Fruit fly (Drosophila melanogaster) whole organism, wandering third instar larva: ENCODE measurements around the gene CG10175.

Experiments used
- Abd-B ChIP-seq: fragments of >200 bp; optimal IDR thresholded peaks from 2 replicates; lab custom pipeline; 2017; ENCODE audit warnings: missing biosample characterization, missing genetic modification characterization
- CG32264 ChIP-seq: fragments of 200-800 bp; sonication (Bioruptor generic); optimal IDR thresholded peaks from 2 replicates; lab custom pipeline; 2016; ENCODE audit warnings: missing biosample characterization, missing genetic modification characterization
- CG9705 ChIP-seq: fragments of 200-800 bp; sonication (Bioruptor generic); optimal IDR thresholded peaks from 2 replicates; lab custom pipeline; 2018; ENCODE audit warnings: missing biosample characterization, mild to moderate bottlenecking, missing genetic modification characterization
- CrebA ChIP-seq: fragments of 200-800 bp; sonication (Bioruptor generic); optimal IDR thresholded peaks from 2 replicates; lab custom pipeline; 2016; ENCODE audit warnings: missing biosample characterization, mild to moderate bottlenecking, missing genetic modification characterization, borderline replicate concordance
- Dfd ChIP-seq: fragments of >200 bp; optimal IDR thresholded peaks from 2 replicates; lab custom pipeline; 2017; ENCODE audit warnings: missing biosample characterization, missing genetic modification characterization
- Dif ChIP-seq: fragments of 200-275, 200-300 bp; sonication (Bioruptor generic); optimal IDR thresholded peaks from 2 replicates; lab custom pipeline; 2018; ENCODE audit warnings: missing biosample characterization, missing genetic modification characterization; ENCODE audit not compliant: partially characterized antibody
- GATAd ChIP-seq: sonication (Bioruptor generic); optimal IDR thresholded peaks from 2 replicates; lab custom pipeline; 2016; ENCODE audit warnings: missing biosample characterization, missing genetic modification characterization
- HLH106 ChIP-seq: fragments of 200-800 bp; optimal IDR thresholded peaks from 3 replicates; lab custom pipeline; 2019; ENCODE audit warnings: missing biosample characterization, mild to moderate bottlenecking, missing genetic modification characterization, moderate library complexity
- Hnf4 ChIP-seq: fragments of 200-800 bp; sonication (Bioruptor generic); optimal IDR thresholded peaks from 2 replicates; lab custom pipeline; 2016; ENCODE audit warnings: missing biosample characterization, mild to moderate bottlenecking, missing genetic modification characterization
- Hr78 ChIP-seq: fragments of >200 bp; optimal IDR thresholded peaks from 2 replicates; lab custom pipeline; 2017; ENCODE audit warnings: missing biosample characterization, missing genetic modification characterization
- Jra ChIP-seq: sonication (Bioruptor generic); optimal IDR thresholded peaks from 2 replicates; lab custom pipeline; 2016; ENCODE audit warnings: missing biosample characterization, missing genetic modification characterization
- Mio ChIP-seq: sonication (Bioruptor generic); optimal IDR thresholded peaks from 2 replicates; lab custom pipeline; 2016; ENCODE audit warnings: missing biosample characterization, missing genetic modification characterization
- OdsH ChIP-seq: fragments of 200-800 bp; sonication (Bioruptor generic); optimal IDR thresholded peaks from 2 replicates; lab custom pipeline; 2016; ENCODE audit warnings: missing biosample characterization, mild to moderate bottlenecking, missing genetic modification characterization
- Sp1 ChIP-seq: fragments of 200-800 bp; sonication (Bioruptor generic); optimal IDR thresholded peaks from 3 replicates; lab custom pipeline; 2019; ENCODE audit warnings: missing biosample characterization, mild to moderate bottlenecking, missing genetic modification characterization, moderate library complexity
- Vsx2 ChIP-seq: fragments of 200-300, 225-300 bp; sonication (Bioruptor generic); optimal IDR thresholded peaks from 2 replicates; lab custom pipeline; 2018; ENCODE audit warnings: missing biosample characterization, missing genetic modification characterization; ENCODE audit not compliant: partially characterized antibody
- br ChIP-seq: fragments of 200-800 bp; sonication (Bioruptor generic); optimal IDR thresholded peaks from 2 replicates; lab custom pipeline; 2016; ENCODE audit warnings: missing biosample characterization, missing genetic modification characterization
- dl ChIP-seq, 2 experiments: fragments of 175-275, 200-275 bp in 1 of 2; fragments of 200-275 bp in 1 of 2; sonication (Bioruptor generic); optimal IDR thresholded peaks; lab custom pipeline; 2018; ENCODE audit warnings: mild to moderate bottlenecking in 2 of 2, missing biosample characterization in 2 of 2, missing genetic modification characterization in 2 of 2, moderate library complexity in 2 of 2; ENCODE audit not compliant: partially characterized antibody in 2 of 2, insufficient read depth in 1 of 2
- dsf ChIP-seq: sonication (Bioruptor generic); optimal IDR thresholded peaks from 2 replicates; lab custom pipeline; 2016; ENCODE audit warnings: missing biosample characterization, missing genetic modification characterization, borderline replicate concordance
- ey ChIP-seq: fragments of 200-800 bp; sonication (Bioruptor generic); optimal IDR thresholded peaks from 2 replicates; lab custom pipeline; 2016; ENCODE audit warnings: missing biosample characterization, missing genetic modification characterization
- foxo ChIP-seq, 2 experiments: fragments of 200-800 bp; sonication (Bioruptor generic); optimal IDR thresholded peaks; 2 replicates in 1 of 2; 3 replicates in 1 of 2; lab custom pipeline; 2016 to 2017; ENCODE audit warnings: missing biosample characterization in 2 of 2, missing genetic modification characterization in 2 of 2
- fru ChIP-seq: fragments of 200-800 bp; sonication (Bioruptor generic); optimal IDR thresholded peaks from 3 replicates; lab custom pipeline; 2016; ENCODE audit warnings: missing biosample characterization, mild to moderate bottlenecking, missing genetic modification characterization
- h ChIP-seq: fragments of 200-800 bp; sonication (Bioruptor generic); optimal IDR thresholded peaks from 3 replicates; lab custom pipeline; 2016; ENCODE audit warnings: missing biosample characterization, mild to moderate bottlenecking, missing genetic modification characterization
- jim ChIP-seq: fragments of 175-275, 200-325 bp; sonication (Bioruptor generic); optimal IDR thresholded peaks from 2 replicates; lab custom pipeline; 2016; ENCODE audit warnings: missing biosample characterization, mild to moderate bottlenecking, missing genetic modification characterization
- pan ChIP-seq: fragments of >200 bp; optimal IDR thresholded peaks from 2 replicates; lab custom pipeline; 2017
- psq ChIP-seq: fragments of 200-800 bp; sonication (Bioruptor generic); optimal IDR thresholded peaks from 3 replicates; lab custom pipeline; 2017; ENCODE audit warnings: missing biosample characterization, mild to moderate bottlenecking, missing genetic modification characterization, moderate library complexity
- rgr ChIP-seq: fragments of 200-800 bp; sonication (Bioruptor generic); optimal IDR thresholded peaks from 3 replicates; lab custom pipeline; 2016; ENCODE audit warnings: missing biosample characterization, mild to moderate bottlenecking, missing genetic modification characterization
- sage ChIP-seq: fragments of 200-800 bp; sonication (Bioruptor generic); optimal IDR thresholded peaks from 2 replicates; lab custom pipeline; 2016; ENCODE audit warnings: missing biosample characterization, mild to moderate bottlenecking, missing genetic modification characterization
- sv ChIP-seq: fragments of 200-800 bp; sonication (Bioruptor generic); optimal IDR thresholded peaks from 3 replicates; lab custom pipeline; 2016; ENCODE audit warnings: missing biosample characterization, missing genetic modification characterization
- tai ChIP-seq: sonication (Bioruptor generic); optimal IDR thresholded peaks from 2 replicates; lab custom pipeline; 2016; ENCODE audit warnings: missing biosample characterization, missing genetic modification characterization
- usp ChIP-seq: fragments of >200 bp; optimal IDR thresholded peaks from 2 replicates; lab custom pipeline; 2017; ENCODE audit warnings: missing biosample characterization, missing genetic modification characterization
- woc ChIP-seq: sonication (Bioruptor generic); optimal IDR thresholded peaks from 2 replicates; lab custom pipeline; 2016; ENCODE audit warnings: missing biosample characterization, mild to moderate bottlenecking, missing genetic modification characterization

Gene CG10175

DNA sequence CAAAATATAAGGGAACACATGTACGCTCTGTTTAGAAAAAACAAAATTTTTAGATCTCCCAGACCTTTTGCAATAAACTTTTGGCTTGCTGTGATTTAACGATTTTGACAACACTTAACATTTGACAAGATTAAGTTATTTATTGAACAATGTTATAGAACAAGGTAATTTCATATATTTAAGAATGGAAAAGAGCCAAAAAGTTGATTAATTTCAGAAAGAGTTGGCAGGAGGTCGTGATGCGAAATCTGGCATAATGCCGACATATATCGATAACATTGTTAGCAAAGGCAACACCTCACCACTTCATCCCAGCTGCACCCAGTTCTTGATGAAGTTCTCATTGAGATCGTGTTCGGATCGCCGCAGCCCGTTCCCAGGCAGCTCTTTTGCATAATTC lies 23.4 kb downstream of the CG10175 start, which contains the start of gene CG34289:
CG34289 (minus strand) TSS at position 101 of the 400 bp plus-strand sequence.
- no peak for TF ChIP-seq dl (GFP tag; optimal IDR thresholded peaks at IDR 0.05; lab: Kevin White, UChicago; ENCODE audit: insufficient read depth in 1 of 2, partially characterized antibody in 2 of 2)
- TF ChIP-seq Hr78 = no peak
- no peak for TF ChIP-seq h (GFP tag; lab: Kevin White, UChicago)
- no peak for TF ChIP-seq Jra (GFP tag; lab: Kevin White, UChicago)
- TF ChIP-seq psq (GFP tag; lab: Kevin White, UChicago) = no peak
- TF ChIP-seq dsf (GFP tag; lab: Kevin White, UChicago) = no peak
- TF ChIP-seq tai = no peak
- no peak for TF ChIP-seq ey (GFP tag; lab: Kevin White, UChicago)
- no peak for TF ChIP-seq sv (GFP tag; lab: Kevin White, UChicago)
- TF ChIP-seq Dfd = no peak
- TF ChIP-seq Abd-B = no peak

DNA sequence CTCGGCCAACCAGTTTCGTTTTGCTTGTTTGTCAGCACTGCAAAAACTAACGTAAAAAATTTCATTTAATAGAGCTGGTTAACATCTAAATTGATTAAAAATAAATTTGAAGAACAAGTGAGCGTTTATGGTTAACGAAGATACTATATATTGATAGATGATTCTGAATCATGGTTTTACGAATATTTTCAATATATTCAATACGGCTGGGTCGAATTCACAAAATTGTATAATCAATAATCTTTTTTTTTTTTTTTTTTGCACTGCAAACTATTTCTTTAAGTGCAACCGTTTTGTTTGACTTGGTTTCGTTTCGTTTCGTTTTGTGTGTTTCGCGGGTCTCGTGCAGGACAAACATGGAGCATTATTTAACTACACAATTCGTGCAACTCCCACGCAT lies 26.0 kb downstream of the CG10175 start:
- peak; percentile 56 for TF ChIP-seq Sp1
- peak in 1 of 2 experiments; percentile 63 for TF ChIP-seq foxo (GFP tag; optimal IDR thresholded peaks at IDR 0.05; lab: Kevin White, UChicago)
- peak; percentile 54 for TF ChIP-seq HLH106
- TF ChIP-seq Hr78 = no peak
- TF ChIP-seq OdsH (GFP tag; lab: Kevin White, UChicago) = peak; percentile 57
- no peak for TF ChIP-seq CrebA (GFP tag; lab: Kevin White, UChicago)
- TF ChIP-seq br (GFP tag; lab: Kevin White, UChicago) = peak; percentile 8
- TF ChIP-seq psq (GFP tag; lab: Kevin White, UChicago) = peak; percentile 29
- no peak for TF ChIP-seq dsf (GFP tag; lab: Kevin White, UChicago)
- no peak for TF ChIP-seq CG32264 (GFP tag; lab: Kevin White, UChicago)
- TF ChIP-seq woc (GFP tag; lab: Kevin White, UChicago) = peak; percentile 6
- TF ChIP-seq rgr = peak; percentile 45
- TF ChIP-seq ey (GFP tag; lab: Kevin White, UChicago) = peak; percentile 41
- no peak for TF ChIP-seq pan (lab: Kevin White, UChicago)
- TF ChIP-seq fru (GFP tag; lab: Kevin White, UChicago) = peak; percentile 67
- no peak for TF ChIP-seq jim (GFP tag; lab: Kevin White, UChicago)
- peak; percentile 59 for TF ChIP-seq h (GFP tag; lab: Kevin White, UChicago)
- no peak for TF ChIP-seq Abd-B
- peak; percentile 26 for TF ChIP-seq tai
- no peak for TF ChIP-seq Dif (GFP tag; lab: Kevin White, UChicago)
- no peak for TF ChIP-seq usp (GFP tag; lab: Kevin White, UChicago)
- TF ChIP-seq, all 38 proteins: peak for 12

DNA sequence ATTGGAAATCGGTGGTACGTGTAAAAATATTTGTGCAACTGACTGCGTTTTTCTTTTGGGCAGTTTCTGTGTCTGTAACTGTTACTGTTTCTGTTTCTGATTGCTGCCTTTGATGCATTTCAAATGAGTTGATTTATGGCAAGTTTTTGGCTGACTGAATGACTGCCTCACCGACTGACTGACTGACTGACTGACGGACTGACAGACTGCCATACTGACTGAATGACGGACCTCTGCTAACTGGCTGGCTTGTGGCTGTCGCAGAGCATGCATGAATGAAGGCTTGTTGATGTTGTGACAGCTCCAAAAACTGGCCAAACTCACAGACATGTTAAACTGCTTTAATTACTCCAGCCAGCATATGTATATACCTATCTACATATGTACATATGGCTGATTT lies 27.3 kb downstream of the CG10175 start:
- TF ChIP-seq sv (GFP tag; lab: Kevin White, UChicago) = no peak
- TF ChIP-seq tai = no peak
- no peak for TF ChIP-seq Vsx2 (GFP tag; lab: Kevin White, UChicago)
- no peak for TF ChIP-seq Hnf4 (GFP tag; lab: Kevin White, UChicago)
- TF ChIP-seq pan (lab: Kevin White, UChicago) = no peak
- no peak for TF ChIP-seq CrebA (GFP tag; lab: Kevin White, UChicago)
- no peak for TF ChIP-seq Dif (GFP tag; lab: Kevin White, UChicago)
- no peak for TF ChIP-seq Abd-B
- no peak for TF ChIP-seq jim (GFP tag; lab: Kevin White, UChicago)

DNA sequence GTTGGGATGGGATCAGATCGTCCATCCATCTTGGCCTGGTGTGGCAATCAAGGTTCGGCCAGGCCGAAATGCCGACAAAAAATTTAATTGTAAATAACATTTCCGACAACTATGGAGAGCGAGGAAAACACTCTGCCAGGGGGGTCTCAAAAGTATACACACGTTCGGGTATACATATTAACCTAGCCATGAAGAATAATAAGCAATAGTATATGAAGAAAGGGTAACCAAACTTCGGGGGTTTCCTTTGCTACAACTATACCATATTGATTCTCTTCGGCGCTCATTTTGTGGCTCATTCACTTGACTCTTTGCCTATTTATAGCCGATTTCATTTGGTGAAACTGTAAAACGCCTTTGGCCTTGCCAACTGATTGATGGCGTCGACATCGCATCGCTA lies 33.5 kb downstream of the CG10175 start:
- no peak for TF ChIP-seq Hr78
- no peak for TF ChIP-seq CG9705 (GFP tag; lab: Kevin White, UChicago)
- no peak for TF ChIP-seq Jra (GFP tag; lab: Kevin White, UChicago)
- TF ChIP-seq CG32264 (GFP tag; lab: Kevin White, UChicago) = no peak
- no peak for TF ChIP-seq HLH106
- TF ChIP-seq pan (lab: Kevin White, UChicago) = no peak
- no peak for TF ChIP-seq ey (GFP tag; lab: Kevin White, UChicago)
- TF ChIP-seq sage = no peak
- TF ChIP-seq GATAd (GFP tag; lab: Kevin White, UChicago) = no peak
- TF ChIP-seq br (GFP tag; lab: Kevin White, UChicago) = no peak
- TF ChIP-seq rgr = no peak
- no peak for TF ChIP-seq Dif (GFP tag; lab: Kevin White, UChicago)
- TF ChIP-seq Mio (GFP tag; lab: Kevin White, UChicago) = no peak
- no peak for TF ChIP-seq Sp1
